Worm (Caenorhabditis elegans): ENCODE data around the gene C49C3.8.

Gene C49C3.8

ce11 chrIV:17335031-17335430 is at the start of gene C49C3.8:
Gene C49C3.8 (plus strand): TSS chrIV:17335203.
- TF ChIP-seq ref-1 (GFP tag; conservative IDR thresholded peaks at IDR 0.05) (no peak), ztf-23 (GFP tag; IDR thresholded peaks at IDR 0.05) (no peak), flt-1 (GFP tag; IDR thresholded peaks at IDR 0.05) (no peak), ztf-29 (GFP tag; IDR thresholded peaks at IDR 0.05) (no peak), med-1 (GFP tag; optimal IDR thresholded peaks at IDR 0.05; ENCODE audit: insufficient read depth) (no peak), tab-1 (GFP tag; IDR thresholded peaks at IDR 0.05) (no peak), klf-2 (GFP tag; conservative IDR thresholded peaks at IDR 0.05) (no peak), T22C8.4 (GFP tag; IDR thresholded peaks at IDR 0.05) (no peak), cog-1 (tag; optimal IDR thresholded peaks at IDR 0.05) (no peak)

ce11 chrIV:17285263-17285662 is 49.7 kb upstream of the C49C3.8 start:
- TF ChIP-seq T22C8.4 (GFP tag; IDR thresholded peaks at IDR 0.05) (no peak), flt-1 (GFP tag; IDR thresholded peaks at IDR 0.05) (no peak), med-1 (GFP tag; optimal IDR thresholded peaks at IDR 0.05; ENCODE audit: insufficient read depth) (no peak), ref-1 (GFP tag; conservative IDR thresholded peaks at IDR 0.05) (no peak), tab-1 (GFP tag; IDR thresholded peaks at IDR 0.05) (no peak), cog-1 (tag; optimal IDR thresholded peaks at IDR 0.05) (no peak), klf-2 (GFP tag; conservative IDR thresholded peaks at IDR 0.05) (no peak), ztf-23 (GFP tag; IDR thresholded peaks at IDR 0.05) (no peak), ztf-29 (GFP tag; IDR thresholded peaks at IDR 0.05) (no peak)

- no peak for TF ChIP-seq ref-1 (GFP tag; conservative IDR thresholded peaks at IDR 0.05)
- TF ChIP-seq med-1 (GFP tag; optimal IDR thresholded peaks at IDR 0.05; ENCODE audit: insufficient read depth), result no peak
- no peak for TF ChIP-seq flt-1 (GFP tag; IDR thresholded peaks at IDR 0.05)
- TF ChIP-seq cog-1 (tag; optimal IDR thresholded peaks at IDR 0.05), result no peak
- TF ChIP-seq ztf-29 (GFP tag; IDR thresholded peaks at IDR 0.05), result no peak
- TF ChIP-seq tab-1 (GFP tag; IDR thresholded peaks at IDR 0.05), result no peak
- no peak for TF ChIP-seq ztf-23 (GFP tag; IDR thresholded peaks at IDR 0.05)
- no peak for TF ChIP-seq T22C8.4 (GFP tag; IDR thresholded peaks at IDR 0.05)
- no peak for TF ChIP-seq klf-2 (GFP tag; conservative IDR thresholded peaks at IDR 0.05)
Measured at ce11 chrIV:17287908-17288675, 46.9 kb upstream of the C49C3.8 start, which contains the start of gene zipt-7.1. Gene zipt-7.1 (minus strand): TSS chrIV:17288139.

- no peak for TF ChIP-seq ztf-23 (GFP tag; IDR thresholded peaks at IDR 0.05)
- no peak for TF ChIP-seq med-1 (GFP tag; optimal IDR thresholded peaks at IDR 0.05; ENCODE audit: insufficient read depth)
- no peak for TF ChIP-seq ztf-29 (GFP tag; IDR thresholded peaks at IDR 0.05)
- TF ChIP-seq ref-1 (GFP tag; conservative IDR thresholded peaks at IDR 0.05), result no peak
- no peak for TF ChIP-seq cog-1 (tag; optimal IDR thresholded peaks at IDR 0.05)
- TF ChIP-seq T22C8.4 (GFP tag; IDR thresholded peaks at IDR 0.05), result no peak
- no peak for TF ChIP-seq tab-1 (GFP tag; IDR thresholded peaks at IDR 0.05)
- TF ChIP-seq flt-1 (GFP tag; IDR thresholded peaks at IDR 0.05), result no peak
- TF ChIP-seq klf-2 (GFP tag; conservative IDR thresholded peaks at IDR 0.05), result no peak
Measured at ce11 chrIV:17291629-17292199, 43.3 kb upstream of the C49C3.8 start, which contains the start of the genes T28F3.11 and slc-17.4. Gene T28F3.11 (minus strand): TSS chrIV:17291679. Gene slc-17.4 (minus strand): TSS chrIV:17291733.

- TF ChIP-seq ref-1 (GFP tag; conservative IDR thresholded peaks at IDR 0.05), result no peak
- no peak for TF ChIP-seq T22C8.4 (GFP tag; IDR thresholded peaks at IDR 0.05)
Measured at ce11 chrIV:17292350-17292749, 42.7 kb upstream of the C49C3.8 start.

- no peak for TF ChIP-seq cog-1 (tag; optimal IDR thresholded peaks at IDR 0.05)
- no peak for TF ChIP-seq ref-1 (GFP tag; conservative IDR thresholded peaks at IDR 0.05)
- no peak for TF ChIP-seq tab-1 (GFP tag; IDR thresholded peaks at IDR 0.05)
- no peak for TF ChIP-seq ztf-23 (GFP tag; IDR thresholded peaks at IDR 0.05)
- no peak for TF ChIP-seq T22C8.4 (GFP tag; IDR thresholded peaks at IDR 0.05)
- no peak for TF ChIP-seq klf-2 (GFP tag; conservative IDR thresholded peaks at IDR 0.05)
- no peak for TF ChIP-seq flt-1 (GFP tag; IDR thresholded peaks at IDR 0.05)
- no peak for TF ChIP-seq med-1 (GFP tag; optimal IDR thresholded peaks at IDR 0.05; ENCODE audit: insufficient read depth)
- TF ChIP-seq ztf-29 (GFP tag; IDR thresholded peaks at IDR 0.05), result no peak
Measured at ce11 chrIV:17293068-17293467, 41.9 kb upstream of the C49C3.8 start.

- TF ChIP-seq ztf-29 (GFP tag; IDR thresholded peaks at IDR 0.05) (no peak), tab-1 (GFP tag; IDR thresholded peaks at IDR 0.05) (no peak), ztf-23 (GFP tag; IDR thresholded peaks at IDR 0.05) (no peak), cog-1 (tag; optimal IDR thresholded peaks at IDR 0.05) (no peak), med-1 (GFP tag; optimal IDR thresholded peaks at IDR 0.05; ENCODE audit: insufficient read depth) (no peak), T22C8.4 (GFP tag; IDR thresholded peaks at IDR 0.05) (no peak), ref-1 (GFP tag; conservative IDR thresholded peaks at IDR 0.05) (no peak), flt-1 (GFP tag; IDR thresholded peaks at IDR 0.05) (no peak), klf-2 (GFP tag; conservative IDR thresholded peaks at IDR 0.05) (no peak)
Measured at ce11 chrIV:17293679-17294078, 41.3 kb upstream of the C49C3.8 start.

ce11 chrIV:17294489-17294888 is 40.5 kb upstream of the C49C3.8 start, which contains the start of gene T28F3.5:
Gene T28F3.5 (plus strand): TSS chrIV:17294789.
- TF ChIP-seq med-1 (GFP tag; optimal IDR thresholded peaks at IDR 0.05; ENCODE audit: insufficient read depth) (no peak), klf-2 (GFP tag; conservative IDR thresholded peaks at IDR 0.05) (no peak), T22C8.4 (GFP tag; IDR thresholded peaks at IDR 0.05) (no peak), ztf-23 (GFP tag; IDR thresholded peaks at IDR 0.05) (no peak), tab-1 (GFP tag; IDR thresholded peaks at IDR 0.05) (no peak), flt-1 (GFP tag; IDR thresholded peaks at IDR 0.05) (no peak), ref-1 (GFP tag; conservative IDR thresholded peaks at IDR 0.05) (no peak), ztf-29 (GFP tag; IDR thresholded peaks at IDR 0.05) (no peak)

ce11 chrIV:17301933-17302332 is 33.1 kb upstream of the C49C3.8 start, which contains the start of gene ifta-2:
Gene ifta-2 (minus strand): TSS chrIV:17302033.
- TF ChIP-seq T22C8.4 (GFP tag; IDR thresholded peaks at IDR 0.05), result no peak
- TF ChIP-seq ref-1 (GFP tag; conservative IDR thresholded peaks at IDR 0.05), result no peak
- no peak for TF ChIP-seq klf-2 (GFP tag; conservative IDR thresholded peaks at IDR 0.05)
- no peak for TF ChIP-seq tab-1 (GFP tag; IDR thresholded peaks at IDR 0.05)
- TF ChIP-seq ztf-23 (GFP tag; IDR thresholded peaks at IDR 0.05), result no peak
- TF ChIP-seq ztf-29 (GFP tag; IDR thresholded peaks at IDR 0.05), result no peak
- TF ChIP-seq cog-1 (tag; optimal IDR thresholded peaks at IDR 0.05), result no peak
- no peak for TF ChIP-seq flt-1 (GFP tag; IDR thresholded peaks at IDR 0.05)
- no peak for TF ChIP-seq med-1 (GFP tag; optimal IDR thresholded peaks at IDR 0.05; ENCODE audit: insufficient read depth)

All from whole organism, midembryonic.